Worm (Caenorhabditis elegans): Measurements from ENCODE around the gene str-56.

ce11 chrV:15865839-15866238 is 6.5 kb upstream of the str-56 start, which contains the start of gene srh-293:
- TF ChIP-seq K09A11.1 (tag; optimal IDR thresholded peaks at IDR 0.05; ENCODE audit: insufficient read depth) (no peak), sox-4 (tag; optimal IDR thresholded peaks at IDR 0.05) (no peak), pha-4 (tag; optimal IDR thresholded peaks at IDR 0.05) (no peak), fax-1 (tag; optimal IDR thresholded peaks at IDR 0.05) (no peak), madf-2 (tag; optimal IDR thresholded peaks at IDR 0.05) (no peak), nfya-1 (tag; optimal IDR thresholded peaks at IDR 0.05) (no peak)
